Worm (Caenorhabditis elegans): ENCODE measurements around the gene sru-15.

ce11 chrIV:17417723-17418122 lies 21.7 kb downstream of the sru-15 start, which contains the start of gene npr-26:
- TF ChIP-seq ama-1 (optimal IDR thresholded peaks at IDR 0.05) (no peak), unc-130 (tag; optimal IDR thresholded peaks at IDR 0.05) (no peak), nhr-47 (tag; optimal IDR thresholded peaks at IDR 0.05) (no peak), ztf-11 (tag; optimal IDR thresholded peaks at IDR 0.05) (no peak), nhr-11 (tag; optimal IDR thresholded peaks at IDR 0.05) (no peak)
